Fruit fly (Drosophila melanogaster): ENCODE measurements around the gene CG10859.

- TF ChIP-seq CG17361 (GFP tag; IDR thresholded peaks at IDR 0.05): peak; percentile 83
- TF ChIP-seq Hey (tag; optimal IDR thresholded peaks at IDR 0.05): peak; percentile 85
- TF ChIP-seq CG3995 (GFP tag; optimal IDR thresholded peaks at IDR 0.05): peak; percentile 79
- TF ChIP-seq inv (GFP tag; IDR thresholded peaks at IDR 0.05; ENCODE audit: partially characterized antibody): no peak
- TF ChIP-seq seq (GFP tag; IDR thresholded peaks at IDR 0.05): peak; percentile 80
- peak; percentile 85 for TF ChIP-seq CG13894 (tag; optimal IDR thresholded peaks at IDR 0.05)
- peak; percentile 77 for TF ChIP-seq CG1647 (GFP tag; optimal IDR thresholded peaks at IDR 0.05)
- peak; percentile 83 for TF ChIP-seq wdn (GFP tag; IDR thresholded peaks at IDR 0.05)
- peak; percentile 75 for TF ChIP-seq CG9437 (GFP tag; optimal IDR thresholded peaks at IDR 0.05)
- TF ChIP-seq CG9797 (GFP tag; optimal IDR thresholded peaks at IDR 0.05): peak; percentile 90
Measured at dm6 chr2L:13394903-13395302, 3.6 kb downstream of the CG10859 start, which contains the start of gene RpL24.

Data from whole organism, embryonic.